Worm (Caenorhabditis elegans): ENCODE measurements around the gene cest-3.
A peak's percentile ranks its signal among the peaks of the same experiment; 100 is the strongest.

The cest-3 gene

ce11 chrX:12241457-12241856, at the start of gene cest-3:
cest-3 (plus strand) TSS chrX:12241646.
- no peak for TF ChIP-seq him-1 (tag; optimal IDR thresholded peaks at IDR 0.05)
- no peak for TF ChIP-seq W03F9.2 (tag; optimal IDR thresholded peaks at IDR 0.05)
- no peak for TF ChIP-seq dao-5 (tag; optimal IDR thresholded peaks at IDR 0.05)

ce11 chrX:12197367-12197766, 44.1 kb upstream of the cest-3 start:
- no peak for TF ChIP-seq him-1 (tag; optimal IDR thresholded peaks at IDR 0.05)
- no peak for TF ChIP-seq dao-5 (tag; optimal IDR thresholded peaks at IDR 0.05)
- TF ChIP-seq W03F9.2 (tag; optimal IDR thresholded peaks at IDR 0.05), result no peak

- TF ChIP-seq dao-5 (tag; optimal IDR thresholded peaks at IDR 0.05) (no peak), W03F9.2 (tag; optimal IDR thresholded peaks at IDR 0.05) (no peak), him-1 (tag; optimal IDR thresholded peaks at IDR 0.05) (peak; percentile 15)
Measured at ce11 chrX:12198298-12198697, 43.1 kb upstream of the cest-3 start.

- TF ChIP-seq him-1 (tag; optimal IDR thresholded peaks at IDR 0.05) (no peak), W03F9.2 (tag; optimal IDR thresholded peaks at IDR 0.05) (no peak), dao-5 (tag; optimal IDR thresholded peaks at IDR 0.05) (no peak)
Measured at ce11 chrX:12200577-12200976, 40.9 kb upstream of the cest-3 start.

ce11 chrX:12201435-12201834, 40.0 kb upstream of the cest-3 start:
- TF ChIP-seq W03F9.2 (tag; optimal IDR thresholded peaks at IDR 0.05) (no peak), dao-5 (tag; optimal IDR thresholded peaks at IDR 0.05) (no peak), him-1 (tag; optimal IDR thresholded peaks at IDR 0.05) (no peak)

ce11 chrX:12201840-12202239, 39.6 kb upstream of the cest-3 start:
- TF ChIP-seq W03F9.2 (tag; optimal IDR thresholded peaks at IDR 0.05), result no peak
- no peak for TF ChIP-seq dao-5 (tag; optimal IDR thresholded peaks at IDR 0.05)
- TF ChIP-seq him-1 (tag; optimal IDR thresholded peaks at IDR 0.05), result no peak

- no peak for TF ChIP-seq dao-5 (tag; optimal IDR thresholded peaks at IDR 0.05)
- no peak for TF ChIP-seq him-1 (tag; optimal IDR thresholded peaks at IDR 0.05)
- TF ChIP-seq W03F9.2 (tag; optimal IDR thresholded peaks at IDR 0.05), result no peak
Measured at ce11 chrX:12204334-12204733, 37.1 kb upstream of the cest-3 start.

- TF ChIP-seq him-1 (tag; optimal IDR thresholded peaks at IDR 0.05) (peak; percentile 76), W03F9.2 (tag; optimal IDR thresholded peaks at IDR 0.05) (no peak)
Measured at ce11 chrX:12205478-12206059, 35.9 kb upstream of the cest-3 start.

- TF ChIP-seq dao-5 (tag; optimal IDR thresholded peaks at IDR 0.05) (no peak), him-1 (tag; optimal IDR thresholded peaks at IDR 0.05) (no peak), W03F9.2 (tag; optimal IDR thresholded peaks at IDR 0.05) (no peak)
Measured at ce11 chrX:12207078-12207477, 34.4 kb upstream of the cest-3 start.

- TF ChIP-seq dao-5 (tag; optimal IDR thresholded peaks at IDR 0.05), result no peak
- no peak for TF ChIP-seq W03F9.2 (tag; optimal IDR thresholded peaks at IDR 0.05)
- TF ChIP-seq him-1 (tag; optimal IDR thresholded peaks at IDR 0.05), result no peak
Measured at ce11 chrX:12210145-12211032, 31.1 kb upstream of the cest-3 start.

- TF ChIP-seq W03F9.2 (tag; optimal IDR thresholded peaks at IDR 0.05) (no peak), him-1 (tag; optimal IDR thresholded peaks at IDR 0.05) (no peak), dao-5 (tag; optimal IDR thresholded peaks at IDR 0.05) (no peak)
Measured at ce11 chrX:12212801-12213200, 28.6 kb upstream of the cest-3 start, which contains the start of gene cab-1. cab-1 (minus strand) TSS chrX:12212901.

ce11 chrX:12216943-12217342, 24.5 kb upstream of the cest-3 start, which contains the start of gene C23H4.8:
C23H4.8 (plus strand) TSS chrX:12217243.
- TF ChIP-seq W03F9.2 (tag; optimal IDR thresholded peaks at IDR 0.05) (no peak), dao-5 (tag; optimal IDR thresholded peaks at IDR 0.05) (no peak), him-1 (tag; optimal IDR thresholded peaks at IDR 0.05) (no peak)

- TF ChIP-seq W03F9.2 (tag; optimal IDR thresholded peaks at IDR 0.05), result no peak
- TF ChIP-seq dao-5 (tag; optimal IDR thresholded peaks at IDR 0.05), result no peak
- TF ChIP-seq him-1 (tag; optimal IDR thresholded peaks at IDR 0.05), result no peak
Measured at ce11 chrX:12219477-12219876, 22.0 kb upstream of the cest-3 start, which contains the start of gene cest-8. cest-8 (plus strand) TSS chrX:12219660.

- TF ChIP-seq him-1 (tag; optimal IDR thresholded peaks at IDR 0.05), result no peak
- TF ChIP-seq dao-5 (tag; optimal IDR thresholded peaks at IDR 0.05), result no peak
- TF ChIP-seq W03F9.2 (tag; optimal IDR thresholded peaks at IDR 0.05), result no peak
Measured at ce11 chrX:12221817-12222216, 19.6 kb upstream of the cest-3 start, which contains the start of gene cest-9.2. cest-9.2 (plus strand) TSS chrX:12222117.
